Fruit fly (Drosophila melanogaster) whole organism, embryonic: ENCODE data around the gene path.

Experiments used
- Bgb ChIP-seq: fragments of 200-800 bp; sonication (Bioruptor generic); IDR thresholded peaks from 2 replicates; pipeline ENCODE4 v1.3.6; 2022; ENCODE audit warnings: missing biosample characterization, missing genetic modification characterization; ENCODE audit not compliant: partially characterized antibody
- CG17328 ChIP-seq: fragments of 200-800 bp; sonication (Bioruptor generic); IDR thresholded peaks from 2 replicates; pipeline ENCODE4 v1.3.6; 2022; ENCODE audit warnings: missing biosample characterization, missing genetic modification characterization
- CG3163 ChIP-seq: fragments of 200-800 bp; sonication (Bioruptor generic); optimal IDR thresholded peaks from 3 replicates; lab custom pipeline; 2016; ENCODE audit warnings: missing biosample characterization, missing genetic modification characterization
- CG33557 ChIP-seq: fragments of 200-800 bp; sonication (Bioruptor generic); optimal IDR thresholded peaks from 2 replicates; lab custom pipeline; 2019; ENCODE audit warnings: missing biosample characterization, mild to moderate bottlenecking, missing genetic modification characterization, moderate library complexity
- CG6254 ChIP-seq: fragments of 200-800 bp; sonication (Bioruptor generic); optimal IDR thresholded peaks from 3 replicates; lab custom pipeline; 2017; ENCODE audit warnings: mild to moderate bottlenecking, missing biosample characterization, missing genetic modification reagents, missing genetic modification characterization
- Ravus ChIP-seq: fragments of 200-800 bp; sonication (Bioruptor generic); IDR thresholded peaks from 2 replicates; pipeline ENCODE4 v1.3.6; 2022; ENCODE audit warnings: missing biosample characterization, missing genetic modification characterization
- lola ChIP-seq, 3 experiments: fragments of >200 bp in 2 of 3; fragments of 200-800 bp in 1 of 3; sonication (Bioruptor generic) in 1 of 3; optimal IDR thresholded peaks; 2 replicates each; lab custom pipeline; 2017 to 2019; ENCODE audit warnings: missing biosample characterization in 3 of 3, missing genetic modification characterization in 3 of 3, mild to moderate bottlenecking in 1 of 3, moderate library complexity in 1 of 3

dm6 chr3L:9471151-9471903 is 33.8 kb downstream of the path start:
- TF ChIP-seq CG6254 (no peak), CG3163 (GFP tag; lab: Kevin White, UChicago) (no peak), Bgb (no peak), lola (GFP tag; optimal IDR thresholded peaks at IDR 0.05; lab: Kevin White, UChicago) (no peak), CG17328 (GFP tag; lab: Robert Waterston, UW) (no peak), Ravus (GFP tag; lab: Robert Waterston, UW) (no peak), CG33557 (no peak)
